Fruit fly (Drosophila melanogaster) Kc167 (cell line): ENCODE results near the gene fon.

ENCODE experiments used
- Myc ChIP-seq: fragments of >200 bp; optimal IDR thresholded peaks from 2 replicates; lab custom pipeline; 2017; ENCODE audit warnings: missing external identifiers
- h ChIP-seq: fragments of >200 bp; optimal IDR thresholded peaks from 3 replicates; lab custom pipeline; 2018; ENCODE audit warnings: missing external identifiers
- psq ChIP-seq: fragments of >200 bp; optimal IDR thresholded peaks from 2 replicates; lab custom pipeline; 2017; ENCODE audit warnings: missing external identifiers

dm6 chr2L:19414233-19414749 lies 28.3 kb upstream of the fon start:
- TF ChIP-seq psq (lab: Kevin White, UChicago): no peak
- TF ChIP-seq h: no peak
- TF ChIP-seq Myc (lab: Kevin White, UChicago): no peak
